Worm (Caenorhabditis elegans) whole organism, L4 larva: Measurements from ENCODE around the gene fbxa-139.

Experiments used
- D1046.2 ChIP-seq: fragments of 200-800 bp; sonication (Bioruptor generic); IDR thresholded peaks from 2 replicates; pipeline ENCODE4 v1.3.6; 2022; ENCODE audit warnings: missing genetic modification characterization, missing compliant biosample characterization
- F26F4.8 ChIP-seq: fragments of 200-800 bp; sonication (Bioruptor generic); conservative IDR thresholded peaks from 2 replicates; pipeline ENCODE4 v1.3.6; 2022; ENCODE audit warnings: missing genetic modification characterization, missing compliant biosample characterization
- F37D6.2 ChIP-seq: sonication (generic microtip); optimal IDR thresholded peaks from 2 replicates; lab custom pipeline; 2016; ENCODE audit warnings: mild to moderate bottlenecking, missing genetic modification characterization, missing compliant biosample characterization
- F44E2.7 ChIP-seq: fragments of 200-800 bp; sonication (Bioruptor generic); IDR thresholded peaks from 2 replicates; pipeline ENCODE4 v2.1.2; 2022; ENCODE audit warnings: missing genetic modification characterization, missing compliant biosample characterization
- R02D3.7 ChIP-seq: fragments of 150-350 bp; sonication (generic microtip); optimal IDR thresholded peaks from 3 replicates; lab custom pipeline; 2014; ENCODE audit warnings: missing biosample characterization, missing genetic modification characterization
- T20F7.1 ChIP-seq: fragments of 200-800 bp; sonication (Bioruptor generic); optimal IDR thresholded peaks from 2 replicates; lab custom pipeline; 2018; ENCODE audit warnings: mild to moderate bottlenecking, missing genetic modification characterization, missing compliant biosample characterization
- Y75B8A.6 ChIP-seq: fragments of 200-800 bp; sonication (Bioruptor generic); IDR thresholded peaks from 2 replicates; pipeline ENCODE4 v1.3.6; 2022; ENCODE audit warnings: missing genetic modification reagents, missing genetic modification characterization, missing compliant biosample characterization
- aly-2 ChIP-seq: sonication (generic microtip); optimal IDR thresholded peaks from 2 replicates; lab custom pipeline; 2018; ENCODE audit warnings: missing biosample characterization, missing genetic modification characterization
- ama-1 ChIP-seq: fragments of 150-350 bp; optimal IDR thresholded peaks from 2 replicates; lab custom pipeline; 2014; ENCODE audit warnings: inconsistent platforms, mixed read lengths
- arid-1 ChIP-seq: fragments of 200-800 bp; sonication (Bioruptor generic); conservative IDR thresholded peaks from 2 replicates; pipeline ENCODE4 v1.3.6; 2022; ENCODE audit warnings: missing genetic modification reagents, missing genetic modification characterization, missing compliant biosample characterization
- ceh-28 ChIP-seq: fragments of 150-350 bp; optimal IDR thresholded peaks from 2 replicates; lab custom pipeline; 2014; ENCODE audit warnings: missing biosample characterization, missing genetic modification reagents, missing genetic modification characterization
- ceh-44 ChIP-seq: fragments of 200-800 bp; sonication (Bioruptor generic); IDR thresholded peaks from 2 replicates; pipeline ENCODE4 v1.3.6; 2022; ENCODE audit warnings: missing genetic modification reagents, missing genetic modification characterization, missing compliant biosample characterization
- ces-1 ChIP-seq: fragments of 150-350 bp; sonication (generic microtip); optimal IDR thresholded peaks from 4 replicates; lab custom pipeline; 2014; ENCODE audit warnings: missing biosample characterization, missing genetic modification reagents, missing genetic modification characterization
- cey-2 ChIP-seq: sonication (generic microtip); optimal IDR thresholded peaks from 3 replicates; lab custom pipeline; 2017; ENCODE audit warnings: missing genetic modification characterization, mild to moderate bottlenecking, missing compliant biosample characterization, antibody characterized with exemption, borderline replicate concordance; ENCODE audit not compliant: insufficient read depth
- dmd-6 ChIP-seq: fragments of 200-800 bp; sonication (Bioruptor generic); IDR thresholded peaks from 2 replicates; pipeline ENCODE4 v1.3.6; 2022; ENCODE audit warnings: missing genetic modification reagents, missing genetic modification characterization, missing compliant biosample characterization
- dmd-9 ChIP-seq: fragments of 200-800 bp; sonication (Bioruptor generic); IDR thresholded peaks from 2 replicates; pipeline ENCODE4 v1.3.6; 2022; ENCODE audit warnings: missing genetic modification reagents, missing genetic modification characterization, missing compliant biosample characterization
- duxl-1 ChIP-seq: sonication (generic microtip); optimal IDR thresholded peaks from 2 replicates; lab custom pipeline; 2016; ENCODE audit warnings: mild to moderate bottlenecking, missing genetic modification characterization, moderate library complexity, missing compliant biosample characterization; ENCODE audit not compliant: poor library complexity
- dve-1 ChIP-seq: sonication (generic microtip); optimal IDR thresholded peaks from 2 replicates; lab custom pipeline; 2017; ENCODE audit warnings: antibody characterized with exemption, mild to moderate bottlenecking, missing genetic modification characterization, missing compliant biosample characterization; ENCODE audit not compliant: insufficient read depth
- fkh-10 ChIP-seq: fragments of 150-350 bp; optimal IDR thresholded peaks from 2 replicates; lab custom pipeline; 2014; ENCODE audit warnings: missing biosample characterization, missing genetic modification reagents, missing genetic modification characterization
- fos-1 ChIP-seq: fragments of 150-350 bp; optimal IDR thresholded peaks from 2 replicates; lab custom pipeline; 2014; ENCODE audit warnings: missing biosample characterization, missing genetic modification characterization
- hif-1 ChIP-seq, 2 experiments: sonication (generic microtip); optimal IDR thresholded peaks; 2 replicates each; lab custom pipeline; 2016 to 2017; ENCODE audit warnings: missing compliant biosample characterization in 2 of 2, missing genetic modification characterization in 2 of 2, missing genetic modification reagents in 2 of 2, missing genotype in 2 of 2, mild to moderate bottlenecking in 1 of 2
- hlh-11 ChIP-seq: fragments of 200-800 bp; sonication (Bioruptor generic); optimal IDR thresholded peaks from 2 replicates; lab custom pipeline; 2018; ENCODE audit warnings: mild to moderate bottlenecking, missing genetic modification characterization, missing compliant biosample characterization
- hlh-30 ChIP-seq: sonication (generic microtip); optimal IDR thresholded peaks from 2 replicates; lab custom pipeline; 2017; ENCODE audit warnings: antibody characterized with exemption, mild to moderate bottlenecking, missing genetic modification characterization, missing compliant biosample characterization; ENCODE audit not compliant: insufficient read depth
- hmg-1.1 ChIP-seq: fragments of 200-800 bp; sonication (Bioruptor generic); IDR thresholded peaks from 2 replicates; pipeline ENCODE4 v1.3.6; 2022; ENCODE audit warnings: missing genetic modification reagents, missing genetic modification characterization, missing compliant biosample characterization
- lin-1 ChIP-seq: fragments of 200-800 bp; sonication (Bioruptor generic); IDR thresholded peaks from 2 replicates; pipeline ENCODE4 v1.3.6; 2022; ENCODE audit warnings: missing genetic modification reagents, missing genetic modification characterization, missing compliant biosample characterization
- lin-13 ChIP-seq: fragments of 150-350 bp; optimal IDR thresholded peaks from 2 replicates; lab custom pipeline; 2014; ENCODE audit warnings: missing biosample characterization, missing genetic modification reagents, missing genetic modification characterization
- lin-29 ChIP-seq: fragments of 200-800 bp; sonication (Bioruptor generic); IDR thresholded peaks from 2 replicates; pipeline ENCODE4 v1.3.6; 2022; ENCODE audit warnings: missing genetic modification reagents, missing genetic modification characterization, missing compliant biosample characterization
- lsy-2 ChIP-seq, 2 experiments: fragments of 150-350 bp in 1 of 2; sonication (generic microtip) in 1 of 2; optimal IDR thresholded peaks; 2 replicates each; lab custom pipeline; 2014 to 2017; ENCODE audit warnings: missing biosample characterization in 2 of 2, missing genetic modification characterization in 2 of 2
- madf-5 ChIP-seq, 2 experiments: fragments of 200-800 bp; sonication (Bioruptor generic); IDR thresholded peaks; 2 replicates each; pipeline ENCODE4 v1.3.6; 2022; ENCODE audit warnings: missing compliant biosample characterization in 2 of 2, missing genetic modification characterization in 2 of 2
- mdl-1 ChIP-seq, 2 experiments: fragments of 150-350 bp in 1 of 2; sonication (generic microtip) in 1 of 2; optimal IDR thresholded peaks; 2 replicates each; lab custom pipeline; 2014 to 2017; ENCODE audit warnings: missing biosample characterization in 2 of 2, missing genetic modification characterization in 2 of 2
- mdt-29 ChIP-seq: fragments of 200-800 bp; sonication (Bioruptor generic); IDR thresholded peaks from 2 replicates; pipeline ENCODE4 v1.3.6; 2022; ENCODE audit warnings: missing genetic modification reagents, missing genetic modification characterization, missing compliant biosample characterization
- mes-2 ChIP-seq: sonication (generic microtip); optimal IDR thresholded peaks from 2 replicates; lab custom pipeline; 2016; ENCODE audit warnings: missing genotype, mild to moderate bottlenecking, missing genetic modification characterization, missing compliant biosample characterization; ENCODE audit not compliant: poor library complexity, severe bottlenecking
- mxl-3 ChIP-seq: fragments of 200-800 bp; sonication (Bioruptor generic); optimal IDR thresholded peaks from 2 replicates; lab custom pipeline; 2018; ENCODE audit warnings: mild to moderate bottlenecking, missing genetic modification characterization, missing compliant biosample characterization
- nhr-10 ChIP-seq: fragments of 150-350 bp; optimal IDR thresholded peaks from 2 replicates; lab custom pipeline; 2014; ENCODE audit warnings: missing biosample characterization, missing genetic modification characterization
- nhr-111 ChIP-seq: fragments of 200-800 bp; sonication (Bioruptor generic); optimal IDR thresholded peaks from 2 replicates; lab custom pipeline; 2018; ENCODE audit warnings: mild to moderate bottlenecking, missing genetic modification characterization, missing compliant biosample characterization
- nhr-237 ChIP-seq: sonication (generic microtip); optimal IDR thresholded peaks from 2 replicates; lab custom pipeline; 2017; ENCODE audit warnings: missing biosample characterization, missing genetic modification characterization
- nhr-28 ChIP-seq: fragments of 150-350 bp; optimal IDR thresholded peaks from 2 replicates; lab custom pipeline; 2014; ENCODE audit warnings: missing biosample characterization, missing genetic modification characterization
- nhr-41 ChIP-seq: fragments of 200-800 bp; sonication (Bioruptor generic); IDR thresholded peaks from 2 replicates; pipeline ENCODE4 v1.3.6; 2022; ENCODE audit warnings: missing genetic modification reagents, missing genetic modification characterization, missing compliant biosample characterization
- nhr-42 ChIP-seq: fragments of 200-800 bp; sonication (Bioruptor generic); IDR thresholded peaks from 2 replicates; pipeline ENCODE4 v1.3.6; 2022; ENCODE audit warnings: missing genetic modification characterization, missing compliant biosample characterization
- nhr-6 ChIP-seq: fragments of 150-350 bp; optimal IDR thresholded peaks from 2 replicates; lab custom pipeline; 2014; ENCODE audit warnings: missing biosample characterization, missing genetic modification characterization
- nhr-77 ChIP-seq: fragments of 150-350 bp; optimal IDR thresholded peaks from 2 replicates; lab custom pipeline; 2014; ENCODE audit warnings: missing biosample characterization, missing genetic modification characterization
- skn-1 ChIP-seq: fragments of 150-350 bp; optimal IDR thresholded peaks from 2 replicates; lab custom pipeline; 2014; ENCODE audit warnings: missing biosample characterization, missing genetic modification characterization
- snpc-1.2 ChIP-seq: fragments of 200-800 bp; sonication (Bioruptor generic); IDR thresholded peaks from 2 replicates; pipeline ENCODE4 v1.3.6; 2022; ENCODE audit warnings: missing genetic modification reagents, missing genetic modification characterization, missing compliant biosample characterization
- spr-1 ChIP-seq: sonication (generic microtip); optimal IDR thresholded peaks from 2 replicates; lab custom pipeline; 2016; ENCODE audit warnings: mild to moderate bottlenecking, missing genetic modification characterization, missing compliant biosample characterization
- spr-3 ChIP-seq: fragments of 200-800 bp; sonication (Bioruptor generic); optimal IDR thresholded peaks from 2 replicates; lab custom pipeline; 2018; ENCODE audit warnings: mild to moderate bottlenecking, missing genetic modification characterization, missing compliant biosample characterization
- tag-97 ChIP-seq: fragments of 200-800 bp; sonication (Bioruptor generic); IDR thresholded peaks from 2 replicates; pipeline ENCODE4 v1.3.6; 2022; ENCODE audit warnings: missing genetic modification characterization, missing compliant biosample characterization
- zfp-2 ChIP-seq: sonication (generic microtip); optimal IDR thresholded peaks from 2 replicates; lab custom pipeline; 2016; ENCODE audit warnings: mild to moderate bottlenecking, missing genetic modification characterization, missing compliant biosample characterization
- zfp-3 ChIP-seq: fragments of 200-800 bp; sonication (Bioruptor generic); conservative IDR thresholded peaks from 2 replicates; pipeline ENCODE4 v1.3.6; 2022; ENCODE audit warnings: missing genetic modification reagents, missing genetic modification characterization, missing compliant biosample characterization
- ztf-11 ChIP-seq: fragments of 150-350 bp; optimal IDR thresholded peaks from 2 replicates; lab custom pipeline; 2014; ENCODE audit warnings: missing biosample characterization, missing genetic modification characterization
- ztf-7 ChIP-seq: fragments of 150-350 bp; optimal IDR thresholded peaks from 2 replicates; lab custom pipeline; 2014; ENCODE audit warnings: missing biosample characterization, missing genetic modification characterization

Gene fbxa-139

DNA sequence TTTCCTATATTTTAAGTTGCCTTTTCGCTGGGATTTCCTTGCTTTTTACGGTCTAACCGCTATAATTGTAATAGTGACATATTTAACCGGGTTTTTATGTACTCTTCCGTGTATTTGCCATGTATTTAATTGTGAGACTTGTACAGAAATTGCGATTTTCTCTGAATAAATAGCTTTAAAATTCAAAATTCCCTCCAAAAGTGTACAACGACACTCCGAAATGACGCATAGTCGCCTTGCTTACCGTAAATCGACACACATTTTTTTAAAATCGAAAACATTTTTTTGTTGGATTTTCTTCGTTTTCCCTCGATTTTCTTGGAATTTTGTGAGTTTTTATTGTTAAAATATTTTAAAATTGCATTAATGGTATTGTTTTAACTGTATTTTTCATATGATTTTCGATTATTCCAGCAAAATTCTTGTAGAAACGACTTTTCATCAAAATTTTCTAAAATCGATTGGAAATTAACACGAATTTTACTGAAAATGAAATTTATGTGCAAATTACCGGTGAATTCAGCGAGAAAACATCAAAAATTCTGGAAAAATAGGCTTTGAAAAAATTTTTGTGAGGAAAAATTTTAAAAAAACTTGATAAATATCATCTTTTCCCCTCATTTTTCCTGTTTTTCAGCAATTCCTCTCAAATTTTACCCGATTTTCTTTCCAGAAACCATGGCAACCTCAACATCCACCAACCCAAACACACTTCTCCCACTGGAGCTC lies 24.6 kb downstream of the fbxa-139 start, which contains the start of gene lsm-5 (continued):
- peak; percentile 40 for TF ChIP-seq nhr-6 (tag; lab: Kevin White, UChicago)
- TF ChIP-seq nhr-28 (tag; lab: Kevin White, UChicago), result peak; percentile 33
- peak; percentile 56 for TF ChIP-seq nhr-77 (tag; lab: Kevin White, UChicago)
- no peak for TF ChIP-seq F37D6.2 (tag; lab: Kevin White, UChicago)
- no peak for TF ChIP-seq zfp-3 (GFP tag; lab: Robert Waterston, UW)
- no peak for TF ChIP-seq dmd-9 (GFP tag; lab: Robert Waterston, UW)
- TF ChIP-seq lsy-2 (tag; optimal IDR thresholded peaks at IDR 0.05; lab: Kevin White, UChicago), result peak; percentile 37 to 73
- no peak for TF ChIP-seq hmg-1.1
- peak; percentile 94 for TF ChIP-seq ama-1 (lab: Kevin White, UChicago)
- no peak for TF ChIP-seq ztf-11 (tag; lab: Kevin White, UChicago)
- no peak for TF ChIP-seq mdl-1 (tag; optimal IDR thresholded peaks at IDR 0.05; lab: Kevin White, UChicago)
- no peak for TF ChIP-seq mxl-3 (GFP tag; lab: Kevin White, UChicago)
- no peak for TF ChIP-seq aly-2 (tag; lab: Kevin White, UChicago)
- TF ChIP-seq T20F7.1 (GFP tag; lab: Kevin White, UChicago), result peak; percentile 96
- no peak for TF ChIP-seq snpc-1.2 (GFP tag; lab: Robert Waterston, UW)
- no peak for TF ChIP-seq hlh-11 (tag; lab: Kevin White, UChicago)
- no peak for TF ChIP-seq F44E2.7 (GFP tag; lab: Robert Waterston, UW)
- TF ChIP-seq tag-97 (GFP tag; lab: Robert Waterston, UW), result no peak
- TF ChIP-seq ces-1, result no peak
- TF ChIP-seq fkh-10 (GFP tag; lab: Kevin White, UChicago), result no peak
- peak in 1 of 2 experiments; percentile 19 for TF ChIP-seq hif-1 (tag; optimal IDR thresholded peaks at IDR 0.05; lab: Kevin White, UChicago)
- peak; percentile 46 for TF ChIP-seq hlh-30
- no peak for TF ChIP-seq ztf-7
- TF ChIP-seq R02D3.7 (tag; lab: Kevin White, UChicago), result peak; percentile 80
- TF ChIP-seq cey-2, result no peak
- TF ChIP-seq dmd-6, result no peak
- peak; percentile 11 for TF ChIP-seq dve-1 (tag; lab: Kevin White, UChicago)
- no peak for TF ChIP-seq duxl-1 (tag; lab: Kevin White, UChicago)
- TF ChIP-seq nhr-237, result no peak
- no peak for TF ChIP-seq madf-5 (GFP tag; IDR thresholded peaks at IDR 0.05; lab: Robert Waterston, UW)
- peak; percentile 75 for TF ChIP-seq mes-2 (tag; lab: Kevin White, UChicago)
- TF ChIP-seq lin-29, result no peak
- no peak for TF ChIP-seq F26F4.8
- TF ChIP-seq nhr-10 (tag; lab: Kevin White, UChicago), result peak; percentile 85
- TF ChIP-seq ceh-28, result no peak
- TF ChIP-seq skn-1 (tag; lab: Kevin White, UChicago), result no peak
- TF ChIP-seq fos-1 (tag; lab: Kevin White, UChicago), result no peak
- no peak for TF ChIP-seq Y75B8A.6 (GFP tag; lab: Robert Waterston, UW)
- TF ChIP-seq D1046.2 (GFP tag; lab: Robert Waterston, UW), result no peak
- TF ChIP-seq nhr-41, result no peak
- no peak for TF ChIP-seq nhr-111 (GFP tag; lab: Kevin White, UChicago)
- TF ChIP-seq arid-1 (GFP tag; lab: Robert Waterston, UW), result no peak
- TF ChIP-seq nhr-42 (GFP tag; lab: Robert Waterston, UW), result no peak
- no peak for TF ChIP-seq spr-3 (GFP tag; lab: Kevin White, UChicago)
- no peak for TF ChIP-seq mdt-29
- no peak for TF ChIP-seq zfp-2 (tag; lab: Kevin White, UChicago)
- no peak for TF ChIP-seq spr-1
- no peak for TF ChIP-seq lin-13 (GFP tag; lab: Kevin White, UChicago)
- no peak for TF ChIP-seq ceh-44 (GFP tag; lab: Robert Waterston, UW)
- TF ChIP-seq lin-1 (GFP tag; lab: Robert Waterston, UW), result no peak
